Worm (Caenorhabditis elegans) whole organism, late embryonic: Measurements from ENCODE around the gene syp-2.

Experiments
- C38D4.7 ChIP-seq: fragments of 200-800 bp; sonication (Bioruptor generic); optimal IDR thresholded peaks from 2 replicates; lab custom pipeline; 2018; ENCODE audit warnings: mild to moderate bottlenecking, missing genetic modification characterization, moderate library complexity, missing compliant biosample characterization
- F13H6.1 ChIP-seq: sonication (generic microtip); optimal IDR thresholded peaks from 2 replicates; lab custom pipeline; 2016; ENCODE audit warnings: missing genetic modification characterization, missing compliant biosample characterization
- K09A11.1 ChIP-seq: sonication (generic microtip); optimal IDR thresholded peaks from 2 replicates; lab custom pipeline; 2017; ENCODE audit warnings: antibody characterized with exemption, mild to moderate bottlenecking, missing genetic modification characterization, missing compliant biosample characterization; ENCODE audit not compliant: insufficient read depth
- T23F11.4 ChIP-seq: fragments of 200-800 bp; sonication (Bioruptor generic); optimal IDR thresholded peaks from 2 replicates; lab custom pipeline; 2018; ENCODE audit warnings: mild to moderate bottlenecking, missing genetic modification characterization, missing compliant biosample characterization
- ama-1 ChIP-seq: fragments of 150-350 bp; optimal IDR thresholded peaks from 2 replicates; lab custom pipeline; 2014
- ceh-2 ChIP-seq: sonication (generic microtip); optimal IDR thresholded peaks from 2 replicates; lab custom pipeline; 2016; ENCODE audit warnings: missing genotype, missing genetic modification characterization, missing compliant biosample characterization
- ceh-45 ChIP-seq: fragments of 200-800 bp; sonication (Bioruptor generic); IDR thresholded peaks from 2 replicates; pipeline ENCODE4 v1.3.6; 2022; ENCODE audit warnings: missing genetic modification reagents, missing genetic modification characterization, missing compliant biosample characterization
- ceh-6 ChIP-seq: fragments of 200-800 bp; sonication (Bioruptor generic); optimal IDR thresholded peaks from 2 replicates; lab custom pipeline; 2018; ENCODE audit warnings: mild to moderate bottlenecking, missing genetic modification characterization, missing compliant biosample characterization
- fkh-10 ChIP-seq: fragments of 150-350 bp; optimal IDR thresholded peaks from 2 replicates; lab custom pipeline; 2014; ENCODE audit warnings: missing biosample characterization, missing genetic modification reagents, missing genetic modification characterization
- hlh-15 ChIP-seq: sonication (generic microtip); optimal IDR thresholded peaks from 2 replicates; lab custom pipeline; 2016; ENCODE audit warnings: missing genetic modification characterization, missing compliant biosample characterization
- hlh-30 ChIP-seq: sonication (generic microtip); optimal IDR thresholded peaks from 2 replicates; lab custom pipeline; 2017; ENCODE audit warnings: antibody characterized with exemption, missing genetic modification characterization, missing compliant biosample characterization; ENCODE audit not compliant: insufficient read depth
- hlh-6 ChIP-seq: sonication (generic microtip); optimal IDR thresholded peaks from 2 replicates; lab custom pipeline; 2016; ENCODE audit warnings: missing genotype, missing genetic modification characterization, missing compliant biosample characterization
- pha-4 ChIP-seq: fragments of 150-350 bp; optimal IDR thresholded peaks from 2 replicates; lab custom pipeline; 2018; ENCODE audit warnings: missing biosample characterization, missing genetic modification reagents, missing genetic modification characterization

DNA sequence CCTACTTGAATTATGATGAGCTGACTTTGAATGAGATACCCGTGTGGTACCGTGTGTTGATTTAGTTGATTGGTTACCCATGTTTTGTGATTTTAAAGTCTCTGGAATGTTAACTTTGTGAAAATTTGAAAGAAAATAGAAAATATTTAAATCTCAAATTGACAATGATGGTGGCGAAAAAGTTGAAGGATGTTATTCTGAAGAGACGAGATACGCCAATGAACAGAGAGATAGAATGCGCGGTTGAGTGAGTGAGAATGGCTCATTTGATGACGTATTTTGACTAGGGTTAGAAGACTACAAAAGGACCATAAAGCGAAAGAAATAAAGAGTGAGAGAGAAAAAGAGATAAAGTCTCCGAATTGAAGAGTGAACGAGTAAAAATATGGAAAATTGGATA lies 34.1 kb downstream of the syp-2 start, which contains the start of gene glb-6:
- TF ChIP-seq ceh-45 (no peak), pha-4 (tag; lab: Kevin White, UChicago) (no peak), ama-1 (no peak), hlh-15 (tag; lab: Kevin White, UChicago) (no peak), fkh-10 (GFP tag; lab: Kevin White, UChicago) (no peak), F13H6.1 (tag; lab: Kevin White, UChicago) (no peak), hlh-30 (tag; lab: Kevin White, UChicago) (no peak), T23F11.4 (GFP tag; lab: Kevin White, UChicago) (no peak), K09A11.1 (tag; lab: Kevin White, UChicago) (no peak), C38D4.7 (GFP tag; lab: Kevin White, UChicago) (no peak), hlh-6 (tag; lab: Kevin White, UChicago) (no peak), ceh-6 (no peak), ceh-2 (tag; lab: Kevin White, UChicago) (no peak)
